Worm (Caenorhabditis elegans) whole organism, young adult: ENCODE results near the gene Y102A11A.5.

Experiments
- B0019.2 ChIP-seq: fragments of 200-800 bp; sonication (Bioruptor generic); conservative IDR thresholded peaks from 2 replicates; pipeline ENCODE4 v1.3.6; 2022; ENCODE audit warnings: missing genetic modification reagents, missing genetic modification characterization, missing compliant biosample characterization
- C17E4.6 ChIP-seq: fragments of 200-800 bp; sonication (Bioruptor generic); IDR thresholded peaks from 2 replicates; pipeline ENCODE4 v1.3.6; 2022; ENCODE audit warnings: missing genetic modification reagents, missing genetic modification characterization, missing compliant biosample characterization
- D2030.7 ChIP-seq: fragments of 200-800 bp; sonication (Bioruptor generic); IDR thresholded peaks from 2 replicates; pipeline ENCODE4 v1.3.6; 2022; ENCODE audit warnings: missing genetic modification reagents, missing genetic modification characterization, missing compliant biosample characterization
- F10E7.11 ChIP-seq: sonication (generic microtip); optimal IDR thresholded peaks from 2 replicates; lab custom pipeline; 2017; ENCODE audit warnings: mild to moderate bottlenecking, missing genetic modification characterization, moderate library complexity, missing compliant biosample characterization
- F33H1.4 ChIP-seq: fragments of 200-800 bp; sonication (Bioruptor generic); IDR thresholded peaks from 2 replicates; pipeline ENCODE4 v1.3.6; 2022; ENCODE audit warnings: missing genetic modification reagents, missing genetic modification characterization, missing compliant biosample characterization
- F39B2.1 ChIP-seq: fragments of 200-800 bp; sonication (Bioruptor generic); IDR thresholded peaks from 2 replicates; pipeline ENCODE4 v1.3.6; 2022; ENCODE audit warnings: missing genetic modification reagents, missing genetic modification characterization, missing compliant biosample characterization
- F57C9.4 ChIP-seq: sonication (generic microtip); optimal IDR thresholded peaks from 2 replicates; lab custom pipeline; 2017; ENCODE audit warnings: mild to moderate bottlenecking, missing genetic modification characterization, missing compliant biosample characterization
- K12H6.12 ChIP-seq: fragments of 200-800 bp; sonication (Bioruptor generic); optimal IDR thresholded peaks from 2 replicates; lab custom pipeline; 2018; ENCODE audit warnings: mild to moderate bottlenecking, missing genetic modification characterization, missing compliant biosample characterization
- T07F8.4 ChIP-seq: sonication (generic microtip); optimal IDR thresholded peaks from 2 replicates; lab custom pipeline; 2016; ENCODE audit warnings: mild to moderate bottlenecking, missing genetic modification characterization, moderate library complexity, missing compliant biosample characterization
- Y67H2A.10 ChIP-seq: fragments of 200-800 bp; sonication (Bioruptor generic); conservative IDR thresholded peaks from 2 replicates; pipeline ENCODE4 v1.3.6; 2022; ENCODE audit warnings: missing genetic modification reagents, missing genetic modification characterization, missing compliant biosample characterization
- Y79H2A.3 ChIP-seq: fragments of 200-800 bp; sonication (Bioruptor generic); conservative IDR thresholded peaks from 2 replicates; pipeline ENCODE4 v1.3.6; 2022; ENCODE audit warnings: missing genetic modification reagents, missing genetic modification characterization, missing compliant biosample characterization
- Y95B8A.8 ChIP-seq: fragments of 200-800 bp; sonication (Bioruptor generic); IDR thresholded peaks from 2 replicates; pipeline ENCODE4 v1.3.6; 2022; ENCODE audit warnings: missing genetic modification reagents, missing genetic modification characterization, missing compliant biosample characterization
- atf-7 ChIP-seq: sonication (generic microtip); optimal IDR thresholded peaks from 2 replicates; lab custom pipeline; 2017; ENCODE audit warnings: mild to moderate bottlenecking, missing genetic modification characterization, missing compliant biosample characterization
- athp-1 ChIP-seq: sonication (generic microtip); optimal IDR thresholded peaks from 2 replicates; lab custom pipeline; 2017; ENCODE audit warnings: mild to moderate bottlenecking, missing genetic modification characterization, missing compliant biosample characterization
- attf-6 ChIP-seq: fragments of 200-800 bp; sonication (Bioruptor generic); IDR thresholded peaks from 2 replicates; pipeline ENCODE4 v1.3.6; 2022; ENCODE audit warnings: missing genetic modification reagents, missing genetic modification characterization, missing compliant biosample characterization
- bed-1 ChIP-seq: fragments of 200-800 bp; sonication (Bioruptor generic); IDR thresholded peaks from 2 replicates; pipeline ENCODE4 v1.3.6; 2022; ENCODE audit warnings: missing genetic modification reagents, missing genetic modification characterization, missing compliant biosample characterization
- ceh-100 ChIP-seq: fragments of 200-800 bp; sonication (Bioruptor generic); IDR thresholded peaks from 2 replicates; pipeline ENCODE4 v1.3.6; 2022; ENCODE audit warnings: missing genetic modification reagents, missing genetic modification characterization, missing compliant biosample characterization
- ceh-27 ChIP-seq: fragments of 200-800 bp; sonication (Bioruptor generic); optimal IDR thresholded peaks from 2 replicates; lab custom pipeline; 2018; ENCODE audit warnings: mild to moderate bottlenecking, missing genetic modification characterization, moderate library complexity, missing compliant biosample characterization
- dpff-1 ChIP-seq: sonication (generic microtip); optimal IDR thresholded peaks from 2 replicates; lab custom pipeline; 2017; ENCODE audit warnings: mild to moderate bottlenecking, missing genetic modification characterization, missing compliant biosample characterization
- egl-44 ChIP-seq: fragments of 200-800 bp; sonication (Bioruptor generic); IDR thresholded peaks from 2 replicates; pipeline ENCODE4 v1.3.6; 2022; ENCODE audit warnings: missing genetic modification reagents, missing genetic modification characterization, missing compliant biosample characterization
- gei-17 ChIP-seq: fragments of 200-800 bp; sonication (Bioruptor generic); optimal IDR thresholded peaks from 2 replicates; lab custom pipeline; 2018; ENCODE audit warnings: mild to moderate bottlenecking, missing genetic modification characterization, missing compliant biosample characterization
- hrde-1 ChIP-seq: sonication (generic microtip); optimal IDR thresholded peaks from 2 replicates; lab custom pipeline; 2016; ENCODE audit warnings: missing genetic modification characterization, mild to moderate bottlenecking, missing compliant biosample characterization, moderate library complexity, missing genotype, missing genetic modification reagents, borderline replicate concordance
- hsf-1 ChIP-seq: fragments of 200-800 bp; sonication (Bioruptor generic); IDR thresholded peaks from 2 replicates; pipeline ENCODE4 v1.3.6; 2022; ENCODE audit warnings: missing genetic modification reagents, missing genetic modification characterization, missing compliant biosample characterization
- let-526 ChIP-seq: fragments of 200-800 bp; sonication (Bioruptor generic); IDR thresholded peaks from 2 replicates; pipeline ENCODE4 v1.3.6; 2022; ENCODE audit warnings: missing genetic modification reagents, missing genetic modification characterization, missing compliant biosample characterization
- let-607 ChIP-seq, 2 experiments: fragments of 200-800 bp in 1 of 2; sonication (Bioruptor generic) in 1 of 2; sonication (generic microtip) in 1 of 2; optimal IDR thresholded peaks; 2 replicates each; lab custom pipeline; 2016 to 2018; ENCODE audit warnings: mild to moderate bottlenecking in 2 of 2, missing compliant biosample characterization in 2 of 2, missing genetic modification characterization in 2 of 2, moderate library complexity in 2 of 2, missing genotype in 1 of 2
- lin-26 ChIP-seq: fragments of 200-800 bp; sonication (Bioruptor generic); IDR thresholded peaks from 2 replicates; pipeline ENCODE4 v1.3.6; 2022; ENCODE audit warnings: missing genetic modification reagents, missing genetic modification characterization, missing compliant biosample characterization
- lsl-1 ChIP-seq: fragments of 200-800 bp; sonication (Bioruptor generic); optimal IDR thresholded peaks from 2 replicates; lab custom pipeline; 2018; ENCODE audit warnings: mild to moderate bottlenecking, missing genetic modification characterization, moderate library complexity, missing compliant biosample characterization
- madf-3 ChIP-seq: fragments of 200-800 bp; sonication (Bioruptor generic); IDR thresholded peaks from 2 replicates; pipeline ENCODE4 v1.3.6; 2022; ENCODE audit warnings: missing genetic modification reagents, missing genetic modification characterization, missing compliant biosample characterization
- nfya-1 ChIP-seq: sonication (generic microtip); optimal IDR thresholded peaks from 2 replicates; lab custom pipeline; 2017; ENCODE audit warnings: antibody characterized with exemption, missing compliant biosample characterization, missing genetic modification characterization, borderline replicate concordance; ENCODE audit not compliant: insufficient read depth
- nfyb-1 ChIP-seq: fragments of 200-800 bp; sonication (Bioruptor generic); IDR thresholded peaks from 2 replicates; pipeline ENCODE4 v1.3.6; 2022; ENCODE audit warnings: missing genetic modification reagents, missing genetic modification characterization, missing compliant biosample characterization
- nhr-120 ChIP-seq: fragments of 200-800 bp; sonication (Bioruptor generic); IDR thresholded peaks from 2 replicates; pipeline ENCODE4 v1.3.6; 2022; ENCODE audit warnings: missing genetic modification characterization, missing compliant biosample characterization
- rcor-1 ChIP-seq: fragments of 200-800 bp; sonication (Bioruptor generic); IDR thresholded peaks from 2 replicates; pipeline ENCODE4 v1.3.6; 2022; ENCODE audit warnings: missing genetic modification reagents, missing genetic modification characterization, missing compliant biosample characterization
- rec-8 ChIP-seq, 2 experiments: sonication (generic microtip); optimal IDR thresholded peaks; 2 replicates each; lab custom pipeline; 2016; ENCODE audit warnings: mild to moderate bottlenecking in 2 of 2, missing genetic modification characterization in 2 of 2, missing genetic modification reagents in 2 of 2, missing genotype in 2 of 2, missing biosample characterization in 1 of 2, missing compliant biosample characterization in 1 of 2, moderate library complexity in 1 of 2
- sdz-38 ChIP-seq: sonication (generic microtip); optimal IDR thresholded peaks from 2 replicates; lab custom pipeline; 2016; ENCODE audit warnings: missing genotype, missing genetic modification characterization, missing compliant biosample characterization
- snpc-1.1 ChIP-seq: sonication (generic microtip); optimal IDR thresholded peaks from 2 replicates; lab custom pipeline; 2017; ENCODE audit warnings: missing genetic modification characterization, mild to moderate bottlenecking, missing compliant biosample characterization, antibody characterized with exemption, moderate library complexity, missing genotype, missing genetic modification reagents; ENCODE audit not compliant: insufficient read depth
- snpc-3.4 ChIP-seq: sonication (generic microtip); optimal IDR thresholded peaks from 2 replicates; lab custom pipeline; 2017; ENCODE audit warnings: missing genetic modification characterization, mild to moderate bottlenecking, missing compliant biosample characterization, antibody characterized with exemption, moderate library complexity, missing genotype, missing genetic modification reagents
- somi-1 ChIP-seq: fragments of 200-800 bp; sonication (Bioruptor generic); optimal IDR thresholded peaks from 2 replicates; lab custom pipeline; 2018; ENCODE audit warnings: mild to moderate bottlenecking, missing genetic modification characterization, missing compliant biosample characterization
- zim-3 ChIP-seq: sonication (generic microtip); optimal IDR thresholded peaks from 2 replicates; lab custom pipeline; 2017; ENCODE audit warnings: mild to moderate bottlenecking, missing genetic modification characterization, moderate library complexity, missing compliant biosample characterization
- ztf-18 ChIP-seq: sonication (generic microtip); optimal IDR thresholded peaks from 2 replicates; lab custom pipeline; 2016; ENCODE audit warnings: missing genotype, mild to moderate bottlenecking, missing genetic modification characterization, missing compliant biosample characterization
- ztf-25 ChIP-seq: fragments of 200-800 bp; sonication (Bioruptor generic); IDR thresholded peaks from 2 replicates; pipeline ENCODE4 v1.3.6; 2022; ENCODE audit warnings: missing genetic modification reagents, missing genetic modification characterization, missing compliant biosample characterization
- ztf-26 ChIP-seq: sonication (generic microtip); optimal IDR thresholded peaks from 2 replicates; lab custom pipeline; 2017; ENCODE audit warnings: missing genetic modification characterization, missing compliant biosample characterization
- ztf-6 ChIP-seq: fragments of 200-800 bp; sonication (Bioruptor generic); IDR thresholded peaks from 2 replicates; pipeline ENCODE4 v1.3.6; 2022; ENCODE audit warnings: missing genetic modification reagents, missing genetic modification characterization, missing compliant biosample characterization

Gene Y102A11A.5

DNA sequence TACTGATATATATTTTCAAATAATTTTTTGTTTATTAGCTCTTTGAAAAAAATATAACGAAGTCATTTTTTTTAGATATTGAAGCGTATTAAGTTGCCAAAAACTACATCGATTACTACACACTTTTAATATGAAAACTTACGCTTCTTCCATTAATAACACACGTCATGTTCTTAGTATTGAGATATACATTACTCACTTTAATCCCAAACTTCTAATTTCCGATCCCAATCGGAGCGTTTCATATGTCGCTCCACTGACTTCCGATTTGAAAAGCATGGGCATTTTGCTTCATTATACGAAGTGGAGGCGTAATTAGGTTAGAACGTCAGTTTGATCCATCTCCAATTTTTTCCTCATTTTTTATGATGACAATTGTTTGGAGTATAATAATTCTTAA is 47.4 kb upstream of the Y102A11A.5 start (continued):
- TF ChIP-seq snpc-1.1 (tag; lab: Kevin White, UChicago) (no peak), athp-1 (tag; lab: Kevin White, UChicago) (no peak)

ce11 chrX:2075169-2075568 is 43.8 kb upstream of the Y102A11A.5 start:
- TF ChIP-seq F57C9.4 (tag; lab: Kevin White, UChicago) = no peak
- TF ChIP-seq F39B2.1 (GFP tag; lab: Robert Waterston, UW) = no peak

DNA sequence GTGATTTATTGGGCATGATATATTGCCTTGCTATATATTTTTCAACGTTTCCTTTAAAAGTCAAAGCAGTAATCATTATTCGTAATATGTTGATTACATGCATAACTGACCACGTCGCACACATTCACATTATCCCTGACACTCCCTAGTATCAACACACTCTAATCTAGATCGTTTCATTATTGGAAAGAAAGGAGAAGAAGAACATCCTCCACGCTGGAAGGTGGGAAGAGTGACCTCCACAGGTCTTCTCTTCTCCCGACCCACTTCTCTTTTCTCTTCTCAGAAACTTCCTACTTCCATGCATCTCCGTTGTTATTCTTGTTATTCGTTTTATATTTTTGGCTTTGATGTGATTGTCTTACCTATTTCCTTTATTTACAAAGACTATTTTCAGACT is 42.7 kb upstream of the Y102A11A.5 start, which contains the start of gene txdc-12.2:
TSS of gene txdc-12.2 (plus strand) at position 396 of the 400 bp plus-strand sequence.
- TF ChIP-seq lin-26 (GFP tag; lab: Robert Waterston, UW) = no peak
- TF ChIP-seq madf-3 (GFP tag; lab: Robert Waterston, UW) = no peak
- TF ChIP-seq D2030.7 = no peak
- no peak for TF ChIP-seq dpff-1 (tag; lab: Kevin White, UChicago)
- TF ChIP-seq somi-1 (GFP tag; lab: Kevin White, UChicago) = no peak
- no peak for TF ChIP-seq snpc-3.4 (tag; lab: Kevin White, UChicago)
- no peak for TF ChIP-seq C17E4.6 (GFP tag; lab: Robert Waterston, UW)
- TF ChIP-seq ceh-100 (GFP tag; lab: Robert Waterston, UW) = no peak
- TF ChIP-seq let-526 = no peak
- TF ChIP-seq hsf-1 (GFP tag; lab: Robert Waterston, UW) = no peak
- no peak for TF ChIP-seq nfyb-1 (GFP tag; lab: Robert Waterston, UW)
- no peak for TF ChIP-seq lsl-1 (GFP tag; lab: Kevin White, UChicago)
- TF ChIP-seq ztf-18 = no peak
- no peak for TF ChIP-seq atf-7
- TF ChIP-seq, all 124 proteins: peak for 0

DNA sequence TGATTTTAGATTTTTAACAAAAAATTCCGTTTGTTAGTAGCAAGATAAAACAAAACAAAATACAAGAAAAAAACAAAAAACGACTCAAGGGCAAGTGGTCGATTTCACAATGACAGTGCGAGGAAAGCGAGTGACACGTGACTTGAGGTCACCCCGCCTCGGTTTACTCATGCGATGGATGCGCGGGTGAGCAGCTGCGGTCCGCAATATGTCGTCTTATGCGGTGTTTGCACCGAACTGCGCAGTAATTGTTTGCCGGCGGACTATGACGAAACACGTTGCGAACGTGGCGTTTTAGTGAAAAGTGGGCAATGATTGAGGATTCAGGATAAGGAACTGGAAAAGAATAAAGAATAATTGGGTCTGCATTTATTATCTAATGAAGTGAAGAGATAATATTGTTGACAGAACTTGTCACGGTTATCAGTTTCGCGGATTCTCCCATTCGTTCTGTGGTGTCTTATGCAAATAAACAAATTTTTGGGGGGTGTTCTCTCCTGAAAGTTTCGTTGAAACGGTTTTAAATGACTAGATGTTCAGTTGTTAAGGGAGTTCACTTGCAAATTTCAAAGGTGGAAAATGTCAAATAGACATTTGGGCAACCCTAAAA is 40.1 kb upstream of the Y102A11A.5 start:
- TF ChIP-seq Y95B8A.8 (GFP tag; lab: Robert Waterston, UW) = no peak
- no peak for TF ChIP-seq bed-1 (GFP tag; lab: Robert Waterston, UW)
- TF ChIP-seq ztf-25 (GFP tag; lab: Robert Waterston, UW) = no peak
- no peak for TF ChIP-seq lsl-1 (GFP tag; lab: Kevin White, UChicago)
- TF ChIP-seq ceh-27 (GFP tag; lab: Kevin White, UChicago) = peak; percentile 77
- TF ChIP-seq hrde-1 = no peak
- TF ChIP-seq ztf-6 (GFP tag; lab: Robert Waterston, UW) = no peak
- TF ChIP-seq Y79H2A.3 (GFP tag; lab: Robert Waterston, UW) = no peak
- no peak for TF ChIP-seq let-607 (tag; optimal IDR thresholded peaks at IDR 0.05; lab: Kevin White, UChicago)
- no peak for TF ChIP-seq madf-3 (GFP tag; lab: Robert Waterston, UW)
- no peak for TF ChIP-seq Y67H2A.10
- TF ChIP-seq F33H1.4 (GFP tag; lab: Robert Waterston, UW) = no peak
- no peak for TF ChIP-seq nhr-120 (GFP tag; lab: Robert Waterston, UW)
- TF ChIP-seq nfyb-1 (GFP tag; lab: Robert Waterston, UW) = no peak
- peak; percentile 3 for TF ChIP-seq ztf-26 (tag; lab: Kevin White, UChicago)
- peak; percentile 21 for TF ChIP-seq gei-17 (GFP tag; lab: Kevin White, UChicago)
- TF ChIP-seq sdz-38 = no peak
- TF ChIP-seq lin-26 (GFP tag; lab: Robert Waterston, UW) = no peak
- TF ChIP-seq zim-3 (tag; lab: Kevin White, UChicago) = no peak
- no peak for TF ChIP-seq B0019.2 (GFP tag; lab: Robert Waterston, UW)
- TF ChIP-seq attf-6 = no peak
- TF ChIP-seq F10E7.11 (tag; lab: Kevin White, UChicago) = no peak
- peak; percentile 21 for TF ChIP-seq atf-7
- TF ChIP-seq rcor-1 (GFP tag; lab: Robert Waterston, UW) = no peak
- no peak for TF ChIP-seq nfya-1 (tag; lab: Kevin White, UChicago)
- no peak for TF ChIP-seq egl-44
- TF ChIP-seq T07F8.4 (tag; lab: Kevin White, UChicago) = no peak
- peak; percentile 82 for TF ChIP-seq K12H6.12 (tag; lab: Kevin White, UChicago)
- no peak for TF ChIP-seq rec-8 (tag; optimal IDR thresholded peaks at IDR 0.05; lab: Kevin White, UChicago)
- no peak for TF ChIP-seq dpff-1 (tag; lab: Kevin White, UChicago)
